Worm (Caenorhabditis elegans) whole organism, midembryonic: ENCODE measurements around the gene T20B5.2.

Source experiments
- cog-1 ChIP-seq: sonication (generic microtip); optimal IDR thresholded peaks from 2 replicates; lab custom pipeline; 2016; ENCODE audit warnings: missing genetic modification characterization, missing compliant biosample characterization
- flt-1 ChIP-seq: fragments of 200-800 bp; sonication (Bioruptor generic); IDR thresholded peaks from 2 replicates; pipeline ENCODE4 v1.3.6; 2022; ENCODE audit warnings: missing genetic modification characterization, missing compliant biosample characterization
- klf-2 ChIP-seq: fragments of 200-800 bp; sonication (Bioruptor generic); conservative IDR thresholded peaks from 2 replicates; pipeline ENCODE4 v1.3.6; 2022; ENCODE audit warnings: missing genetic modification reagents, missing genetic modification characterization, missing compliant biosample characterization

ce11 chrX:9338375-9338774, 7.4 kb downstream of the T20B5.2 start, which contains the start of gene apa-2:
- TF ChIP-seq flt-1 (no peak), klf-2 (GFP tag; lab: Robert Waterston, UW) (no peak), cog-1 (no peak)
